Worm (Caenorhabditis elegans): ENCODE results near the gene pes-5.

- no peak for TF ChIP-seq him-1 (tag; optimal IDR thresholded peaks at IDR 0.05)
- TF ChIP-seq dao-5 (tag; optimal IDR thresholded peaks at IDR 0.05): no peak
Observed at ce11 chrII:11816014-11816413, 13.8 kb downstream of the pes-5 start.
